Fruit fly (Drosophila melanogaster) whole organism, embryonic: ENCODE results near the gene CG31776.
A peak's percentile ranks its signal among the peaks of the same experiment; 100 is the strongest.

Source experiments
- Asciz ChIP-seq: fragments of 200-800 bp; sonication (Bioruptor generic); optimal IDR thresholded peaks from 2 replicates; lab custom pipeline; 2017; ENCODE audit warnings: missing biosample characterization, mild to moderate bottlenecking, missing genetic modification characterization, missing genetic modification reagents
- CG10366 ChIP-seq: fragments of 200-800 bp; sonication (Bioruptor generic); IDR thresholded peaks from 2 replicates; pipeline ENCODE4 v1.3.6; 2022; ENCODE audit warnings: missing biosample characterization, missing genetic modification characterization
- CG11093 ChIP-seq: fragments of 200-800 bp; sonication (Bioruptor generic); IDR thresholded peaks from 3 replicates; pipeline ENCODE4 v1.3.6; 2022; ENCODE audit warnings: missing biosample characterization, missing genetic modification characterization
- CG11456 ChIP-seq: fragments of 200-800 bp; sonication (Bioruptor generic); IDR thresholded peaks from 3 replicates; pipeline ENCODE4 v1.3.6; 2022; ENCODE audit warnings: missing biosample characterization, missing genetic modification characterization
- CG1529 ChIP-seq: fragments of 200-800 bp; sonication (Bioruptor generic); optimal IDR thresholded peaks from 3 replicates; lab custom pipeline; 2018; ENCODE audit warnings: missing biosample characterization, missing genetic modification characterization
- CG1603 ChIP-seq: fragments of 200-800 bp; sonication (Bioruptor generic); optimal IDR thresholded peaks from 2 replicates; lab custom pipeline; 2019; ENCODE audit warnings: missing biosample characterization, mild to moderate bottlenecking, missing genetic modification characterization, moderate library complexity
- CG2120 ChIP-seq: fragments of 200-800 bp; sonication (Bioruptor generic); optimal IDR thresholded peaks from 3 replicates; lab custom pipeline; 2016; ENCODE audit warnings: missing biosample characterization, missing genetic modification characterization
- CG2712 ChIP-seq: fragments of 200-800 bp; optimal IDR thresholded peaks from 3 replicates; lab custom pipeline; 2019; ENCODE audit warnings: missing biosample characterization, mild to moderate bottlenecking, missing genetic modification characterization, moderate library complexity
- CG4424 ChIP-seq: fragments of 200-800 bp; sonication (Bioruptor generic); optimal IDR thresholded peaks from 3 replicates; lab custom pipeline; 2016; ENCODE audit warnings: missing biosample characterization, missing genetic modification characterization
- CG6272 ChIP-seq: fragments of 200-800 bp; sonication (Bioruptor generic); IDR thresholded peaks from 2 replicates; pipeline ENCODE4 v1.3.6; 2022; ENCODE audit warnings: missing biosample characterization, missing genetic modification characterization
- CG7357 ChIP-seq: fragments of 200-800 bp; sonication (Bioruptor generic); IDR thresholded peaks from 3 replicates; pipeline ENCODE4 v1.3.6; 2022; ENCODE audit warnings: missing biosample characterization, missing genetic modification characterization
- CG9727 ChIP-seq: fragments of 200-800 bp; sonication (Bioruptor generic); optimal IDR thresholded peaks from 3 replicates; lab custom pipeline; 2017; ENCODE audit warnings: missing biosample characterization, mild to moderate bottlenecking, missing genetic modification characterization
- CG9797 ChIP-seq: fragments of 200-800 bp; sonication (Bioruptor generic); optimal IDR thresholded peaks from 3 replicates; lab custom pipeline; 2018; ENCODE audit warnings: missing biosample characterization, mild to moderate bottlenecking, missing genetic modification characterization
- E2f2 ChIP-seq: fragments of 200-800 bp; sonication (Bioruptor generic); IDR thresholded peaks from 2 replicates; pipeline ENCODE4 v1.3.6; 2022; ENCODE audit warnings: missing biosample characterization, missing genetic modification characterization
- Ets65A ChIP-seq: fragments of 200-800 bp; sonication (Bioruptor generic); peaks from one replicate; lab custom pipeline; 2016; ENCODE audit warnings: missing biosample characterization, missing genetic modification characterization
- H15 ChIP-seq: fragments of 200-800 bp; sonication (Bioruptor generic); IDR thresholded peaks from 3 replicates; pipeline ENCODE4 v1.3.6; 2022; ENCODE audit warnings: missing biosample characterization, missing genetic modification characterization
- HLH3B ChIP-seq: fragments of 200-800 bp; sonication (Bioruptor generic); IDR thresholded peaks from 2 replicates; pipeline ENCODE4 v1.3.6; 2022; ENCODE audit warnings: missing biosample characterization, missing genetic modification characterization
- HLH54F ChIP-seq: fragments of 200-800 bp; sonication (Bioruptor generic); optimal IDR thresholded peaks from 3 replicates; lab custom pipeline; 2016; ENCODE audit warnings: missing biosample characterization, missing genetic modification characterization
- Hr3 ChIP-seq: fragments of 200-800 bp; sonication (Bioruptor generic); optimal IDR thresholded peaks from 3 replicates; lab custom pipeline; 2016; ENCODE audit warnings: missing biosample characterization, missing genetic modification characterization
- Hr51 ChIP-seq, 2 experiments: fragments of 200-800 bp; sonication (Bioruptor generic); optimal IDR thresholded peaks; 2 replicates in 1 of 2; 3 replicates in 1 of 2; lab custom pipeline; 2016 to 2018; ENCODE audit warnings: missing biosample characterization in 2 of 2, missing genetic modification characterization in 2 of 2, mild to moderate bottlenecking in 1 of 2, moderate library complexity in 1 of 2
- Hr78 ChIP-seq, 2 experiments: fragments of 200-800 bp in 1 of 2; fragments of >200 bp in 1 of 2; sonication (Bioruptor generic) in 1 of 2; optimal IDR thresholded peaks; 2 replicates each; lab custom pipeline; 2017 to 2019; ENCODE audit warnings: missing biosample characterization in 2 of 2, missing genetic modification characterization in 2 of 2, mild to moderate bottlenecking in 1 of 2, moderate library complexity in 1 of 2
- Lim3 ChIP-seq: fragments of 200-800 bp; sonication (Bioruptor generic); IDR thresholded peaks from 2 replicates; pipeline ENCODE4 v1.3.6; 2022; ENCODE audit warnings: missing biosample characterization, missing genetic modification characterization
- Max ChIP-seq: fragments of 200-800 bp; sonication (Bioruptor generic); optimal IDR thresholded peaks from 2 replicates; lab custom pipeline; 2016; ENCODE audit warnings: missing biosample characterization, mild to moderate bottlenecking, missing genetic modification characterization
- Nf-YA ChIP-seq: fragments of 200-800 bp; sonication (Bioruptor generic); IDR thresholded peaks from 2 replicates; pipeline ENCODE4 v1.3.6; 2022; ENCODE audit warnings: missing biosample characterization, missing genetic modification characterization
- Sox102F ChIP-seq: fragments of 200-800 bp; sonication (Bioruptor generic); optimal IDR thresholded peaks from 2 replicates; lab custom pipeline; 2018; ENCODE audit warnings: missing biosample characterization, mild to moderate bottlenecking, missing genetic modification characterization, moderate library complexity
- Sry-δ ChIP-seq: fragments of 200-800 bp; sonication (Bioruptor generic); optimal IDR thresholded peaks from 2 replicates; lab custom pipeline; 2016; ENCODE audit warnings: missing biosample characterization, missing genetic modification characterization
- al ChIP-seq: fragments of 200-800 bp; sonication (Bioruptor generic); IDR thresholded peaks from 2 replicates; pipeline ENCODE4 v1.3.6; 2022; ENCODE audit warnings: missing biosample characterization, missing genetic modification characterization
- amos ChIP-seq: fragments of 200-800 bp; sonication (Bioruptor generic); IDR thresholded peaks from 2 replicates; pipeline ENCODE4 v1.3.6; 2022; ENCODE audit warnings: missing biosample characterization, missing genetic modification characterization; ENCODE audit not compliant: partially characterized antibody
- bcd ChIP-seq: fragments of 200-800 bp; sonication (Bioruptor generic); optimal IDR thresholded peaks from 2 replicates; lab custom pipeline; 2017; ENCODE audit warnings: missing biosample characterization, mild to moderate bottlenecking, missing genetic modification characterization
- bsh ChIP-seq, 2 experiments: fragments of 200-800 bp; sonication (Bioruptor generic); optimal IDR thresholded peaks; 2 replicates each; lab custom pipeline; 2017 to 2018; ENCODE audit warnings: mild to moderate bottlenecking in 2 of 2, missing biosample characterization in 2 of 2, missing genetic modification characterization in 2 of 2, moderate library complexity in 1 of 2
- disco-r ChIP-seq: fragments of 200-800 bp; sonication (Bioruptor generic); optimal IDR thresholded peaks from 2 replicates; lab custom pipeline; 2016; ENCODE audit warnings: missing biosample characterization, missing genetic modification characterization
- esg ChIP-seq: fragments of 200-800 bp; sonication (Bioruptor generic); conservative IDR thresholded peaks from 2 replicates; pipeline ENCODE4 v1.3.6; 2022; ENCODE audit warnings: missing biosample characterization, missing genetic modification characterization
- ewg ChIP-seq: fragments of 200-800 bp; sonication (Bioruptor generic); optimal IDR thresholded peaks from 3 replicates; lab custom pipeline; 2017; ENCODE audit warnings: mild to moderate bottlenecking, missing biosample characterization, missing genetic modification reagents, missing genetic modification characterization
- exex ChIP-seq: fragments of 200-800 bp; sonication (Bioruptor generic); optimal IDR thresholded peaks from 4 replicates; lab custom pipeline; 2018; ENCODE audit warnings: missing biosample characterization, mild to moderate bottlenecking, missing genetic modification characterization, moderate library complexity
- gcm ChIP-seq: fragments of 200-800 bp; sonication (Bioruptor generic); optimal IDR thresholded peaks from 2 replicates; lab custom pipeline; 2019; ENCODE audit warnings: missing biosample characterization, mild to moderate bottlenecking, missing genetic modification characterization, moderate library complexity
- gem ChIP-seq: fragments of 200-800 bp; sonication (Bioruptor generic); optimal IDR thresholded peaks from 2 replicates; lab custom pipeline; 2019; ENCODE audit warnings: missing biosample characterization, mild to moderate bottlenecking, missing genetic modification characterization, moderate library complexity
- grau ChIP-seq: fragments of 200-800 bp; optimal IDR thresholded peaks from 3 replicates; lab custom pipeline; 2019; ENCODE audit warnings: missing biosample characterization, mild to moderate bottlenecking, missing genetic modification characterization, moderate library complexity
- gsb-n ChIP-seq: fragments of 200-800 bp; sonication (Bioruptor generic); optimal IDR thresholded peaks from 3 replicates; lab custom pipeline; 2018; ENCODE audit warnings: missing biosample characterization, mild to moderate bottlenecking, missing genetic modification characterization
- her ChIP-seq: fragments of 200-800 bp; sonication (Bioruptor generic); optimal IDR thresholded peaks from 2 replicates; lab custom pipeline; 2016; ENCODE audit warnings: missing biosample characterization, missing genetic modification characterization
- lmd ChIP-seq: fragments of 200-800 bp; sonication (Bioruptor generic); IDR thresholded peaks from 2 replicates; pipeline ENCODE4 v1.3.6; 2022; ENCODE audit warnings: missing biosample characterization, missing genetic modification characterization
- nmo ChIP-seq: fragments of 200-800 bp; sonication (Bioruptor generic); optimal IDR thresholded peaks from 2 replicates; lab custom pipeline; 2018; ENCODE audit warnings: missing biosample characterization, mild to moderate bottlenecking, missing genetic modification characterization, moderate library complexity
- org-1 ChIP-seq: fragments of 200-800 bp; sonication (Bioruptor generic); optimal IDR thresholded peaks from 2 replicates; lab custom pipeline; 2017; ENCODE audit warnings: missing biosample characterization, missing genetic modification characterization
- sens ChIP-seq: fragments of 200-800 bp; sonication (Bioruptor generic); peaks from one replicate; lab custom pipeline; 2016; ENCODE audit warnings: missing biosample characterization, missing genetic modification characterization
- slou ChIP-seq: fragments of 200-800 bp; sonication (Bioruptor generic); optimal IDR thresholded peaks from 3 replicates; lab custom pipeline; 2016; ENCODE audit warnings: missing biosample characterization, missing genetic modification characterization
- stwl ChIP-seq: fragments of 200-800 bp; sonication (Bioruptor generic); optimal IDR thresholded peaks from 3 replicates; lab custom pipeline; 2018; ENCODE audit warnings: missing biosample characterization, mild to moderate bottlenecking, missing genetic modification characterization, moderate library complexity
- tin ChIP-seq: fragments of 200-800 bp; sonication (Bioruptor generic); optimal IDR thresholded peaks from 3 replicates; lab custom pipeline; 2016; ENCODE audit warnings: missing biosample characterization, missing genetic modification characterization
- wdn ChIP-seq: fragments of 200-800 bp; sonication (Bioruptor generic); IDR thresholded peaks from 2 replicates; pipeline ENCODE4 v1.3.6; 2022; ENCODE audit warnings: missing biosample characterization, missing genetic modification characterization

The CG31776 gene

DNA sequence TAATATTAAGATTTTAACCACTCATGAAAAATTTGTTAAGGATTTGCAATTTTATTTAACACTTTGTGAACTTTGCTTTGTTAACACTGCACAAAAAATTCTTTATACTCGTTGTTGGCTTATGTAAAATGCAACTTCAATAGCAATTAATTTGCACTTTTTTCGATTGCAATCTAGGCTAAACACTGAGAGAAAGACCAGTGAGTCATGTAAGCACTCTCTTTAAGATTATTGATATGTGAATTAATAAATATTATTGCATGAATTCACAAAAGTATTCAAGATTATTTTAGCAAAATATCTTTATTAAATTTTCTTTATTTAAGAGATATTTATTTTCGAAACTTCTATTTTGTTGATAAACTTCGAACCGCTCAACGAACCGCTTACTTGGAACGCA is 36.8 kb downstream of the CG31776 start (continued):
- TF ChIP-seq CG2712: no peak
- TF ChIP-seq Max (GFP tag; lab: Kevin White, UChicago): no peak
- peak in 1 of 2 experiments; percentile 9 for TF ChIP-seq Hr51 (GFP tag; optimal IDR thresholded peaks at IDR 0.05; lab: Kevin White, UChicago)
- TF ChIP-seq Hr78 (GFP tag; optimal IDR thresholded peaks at IDR 0.05; lab: Kevin White, UChicago): no peak
- peak; percentile 44 for TF ChIP-seq gem
- TF ChIP-seq her (GFP tag; lab: Kevin White, UChicago): no peak
- no peak for TF ChIP-seq stwl (tag; lab: Kevin White, UChicago)
- no peak for TF ChIP-seq bcd (GFP tag; lab: Kevin White, UChicago)
- TF ChIP-seq wdn (GFP tag; lab: Robert Waterston, UW): no peak
- TF ChIP-seq bsh (GFP tag; optimal IDR thresholded peaks at IDR 0.05; lab: Kevin White, UChicago): no peak
- no peak for TF ChIP-seq Lim3 (GFP tag; lab: Robert Waterston, UW)
- TF ChIP-seq gcm (GFP tag; lab: Kevin White, UChicago): no peak
- no peak for TF ChIP-seq HLH54F (GFP tag; lab: Kevin White, UChicago)
- TF ChIP-seq Sry-δ (GFP tag; lab: Kevin White, UChicago): no peak
- peak; percentile 43 for TF ChIP-seq Asciz (GFP tag; lab: Kevin White, UChicago)
- TF ChIP-seq CG6272 (GFP tag; lab: Robert Waterston, UW): no peak
- no peak for TF ChIP-seq H15 (GFP tag; lab: Robert Waterston, UW)

DNA sequence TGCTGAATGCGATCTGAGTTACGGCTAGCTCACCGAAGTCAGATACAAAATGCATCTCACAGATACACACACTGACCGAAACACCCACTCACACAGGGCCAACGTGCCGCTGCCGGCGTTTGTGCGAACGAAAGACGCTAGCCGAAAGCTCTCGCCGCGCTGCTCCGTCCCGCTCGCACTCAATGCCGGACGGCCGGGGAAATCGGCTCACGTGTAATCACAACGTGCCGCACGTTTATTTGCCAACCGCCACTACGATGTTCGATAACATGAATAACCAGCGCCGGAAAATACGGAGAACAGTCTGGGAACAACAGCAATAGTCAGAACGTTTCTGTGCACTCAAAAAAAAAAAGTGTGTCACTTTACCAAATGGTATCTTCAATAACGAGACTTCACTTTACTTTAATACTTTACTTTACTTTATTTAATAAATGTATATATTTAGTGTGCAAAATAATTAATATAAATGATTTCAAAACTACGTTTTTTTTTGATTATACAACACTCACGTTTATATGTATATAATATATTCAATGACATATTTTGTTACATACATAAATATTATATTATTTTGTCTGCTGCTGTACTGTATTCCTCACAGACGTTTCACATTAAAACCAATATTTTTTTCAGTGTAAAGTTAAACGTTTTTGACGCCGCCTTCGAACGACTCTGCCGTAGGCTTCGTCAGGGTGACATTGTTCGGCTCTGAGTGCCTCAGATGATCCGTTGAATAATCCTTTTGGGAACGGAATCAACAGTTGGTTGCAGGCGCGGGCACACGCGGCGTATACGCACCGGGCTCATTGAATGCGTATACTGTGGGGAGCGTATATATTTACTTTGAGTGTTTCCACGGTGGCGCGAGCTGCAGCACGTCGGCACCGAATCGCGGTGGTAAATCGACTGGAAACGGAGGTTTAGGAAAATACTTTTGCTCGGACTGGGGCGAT is 37.5 kb downstream of the CG31776 start, which contains the start of gene tim:
Gene tim (minus strand): TSS at position 911 of the 956 bp plus-strand sequence.
- peak; percentile 84 for TF ChIP-seq sens (GFP tag; lab: Kevin White, UChicago)
- peak; percentile 5 for TF ChIP-seq tin
- no peak for TF ChIP-seq al (GFP tag; lab: Robert Waterston, UW)
- TF ChIP-seq Ets65A (GFP tag; lab: Kevin White, UChicago): peak; percentile 69
- no peak for TF ChIP-seq CG11093 (GFP tag; lab: Robert Waterston, UW)
- TF ChIP-seq HLH3B (GFP tag; lab: Robert Waterston, UW): 0 out of 2 replicates have a peak, but pooled peaks have one; percentile 42
- TF ChIP-seq E2f2: no peak
- TF ChIP-seq bcd (GFP tag; lab: Kevin White, UChicago): peak; percentile 42
- TF ChIP-seq Hr3 (GFP tag; lab: Kevin White, UChicago): peak; percentile 20
- no peak for TF ChIP-seq CG7357 (GFP tag; lab: Robert Waterston, UW)
- peak; percentile 43 for TF ChIP-seq org-1 (GFP tag; lab: Kevin White, UChicago)
- no peak for TF ChIP-seq disco-r (GFP tag; lab: Kevin White, UChicago)
- peak; percentile 43 for TF ChIP-seq CG9727 (GFP tag; lab: Kevin White, UChicago)
- peak; percentile 56 for TF ChIP-seq grau (tag; lab: Kevin White, UChicago)
- no peak for TF ChIP-seq CG9797 (GFP tag; lab: Kevin White, UChicago)
- TF ChIP-seq nmo (GFP tag; lab: Kevin White, UChicago): peak; percentile 59
- no peak for TF ChIP-seq CG2712
- peak; percentile 42 for TF ChIP-seq CG10366 (GFP tag; lab: Robert Waterston, UW)
- TF ChIP-seq CG4424 (GFP tag; lab: Kevin White, UChicago): peak; percentile 51
- TF ChIP-seq CG11456: 0 out of 3 replicates have a peak, but pooled peaks have one; percentile 44
- no peak for TF ChIP-seq esg (GFP tag; lab: Robert Waterston, UW)
- TF ChIP-seq CG1603 (tag; lab: Kevin White, UChicago): no peak
- peak; percentile 14 for TF ChIP-seq ewg (GFP tag; lab: Kevin White, UChicago)
- no peak for TF ChIP-seq CG1529 (GFP tag; lab: Kevin White, UChicago)
- peak; percentile 15 for TF ChIP-seq gsb-n (tag; lab: Kevin White, UChicago)
- TF ChIP-seq amos: no peak
- no peak for TF ChIP-seq exex (tag; lab: Kevin White, UChicago)
- TF ChIP-seq lmd (GFP tag; lab: Robert Waterston, UW): peak; percentile 43; the same call in 1 of the 2 replicates
- TF ChIP-seq Sox102F (GFP tag; lab: Kevin White, UChicago): peak; percentile 77
- no peak for TF ChIP-seq CG2120 (GFP tag; lab: Kevin White, UChicago)
- no peak for TF ChIP-seq slou (GFP tag; lab: Kevin White, UChicago)
- TF ChIP-seq Nf-YA (GFP tag; lab: Robert Waterston, UW): 0 out of 2 replicates have a peak, but pooled peaks have one; percentile 15
